Worm (Caenorhabditis elegans) whole organism, midembryonic: ENCODE data around the gene F59A6.13.

Source experiments
- T22C8.4 ChIP-seq: fragments of 200-800 bp; sonication (Bioruptor generic); IDR thresholded peaks from 2 replicates; pipeline ENCODE4 v1.3.6; 2022; ENCODE audit warnings: missing genetic modification characterization, missing compliant biosample characterization
- cog-1 ChIP-seq: sonication (generic microtip); optimal IDR thresholded peaks from 2 replicates; lab custom pipeline; 2016; ENCODE audit warnings: missing genetic modification characterization, missing compliant biosample characterization
- flt-1 ChIP-seq: fragments of 200-800 bp; sonication (Bioruptor generic); IDR thresholded peaks from 2 replicates; pipeline ENCODE4 v1.3.6; 2022; ENCODE audit warnings: missing genetic modification characterization, missing compliant biosample characterization
- klf-2 ChIP-seq: fragments of 200-800 bp; sonication (Bioruptor generic); conservative IDR thresholded peaks from 2 replicates; pipeline ENCODE4 v1.3.6; 2022; ENCODE audit warnings: missing genetic modification reagents, missing genetic modification characterization, missing compliant biosample characterization
- med-1 ChIP-seq: sonication (generic microtip); optimal IDR thresholded peaks from 2 replicates; lab custom pipeline; 2017; ENCODE audit warnings: missing genetic modification characterization, mild to moderate bottlenecking, missing compliant biosample characterization, antibody characterized with exemption, missing genetic modification reagents; ENCODE audit not compliant: insufficient read depth
- ref-1 ChIP-seq: fragments of 200-800 bp; sonication (Bioruptor generic); conservative IDR thresholded peaks from 2 replicates; pipeline ENCODE4 v1.3.6; 2022; ENCODE audit warnings: missing genetic modification reagents, missing genetic modification characterization, missing compliant biosample characterization
- tab-1 ChIP-seq: fragments of 200-800 bp; sonication (Bioruptor generic); IDR thresholded peaks from 2 replicates; pipeline ENCODE4 v1.3.6; 2022; ENCODE audit warnings: missing genetic modification characterization, missing compliant biosample characterization
- ztf-23 ChIP-seq: fragments of 200-800 bp; sonication (Bioruptor generic); IDR thresholded peaks from 2 replicates; pipeline ENCODE4 v1.3.6; 2022; ENCODE audit warnings: missing genetic modification reagents, missing genetic modification characterization, missing compliant biosample characterization
- ztf-29 ChIP-seq: fragments of 200-800 bp; sonication (Bioruptor generic); IDR thresholded peaks from 2 replicates; pipeline ENCODE4 v1.3.6; 2022; ENCODE audit warnings: missing genetic modification reagents, missing genetic modification characterization, missing compliant biosample characterization

- TF ChIP-seq T22C8.4 (GFP tag; lab: Robert Waterston, UW) (no peak), klf-2 (GFP tag; lab: Robert Waterston, UW) (no peak), med-1 (no peak), cog-1 (no peak), ref-1 (GFP tag; lab: Robert Waterston, UW) (no peak), flt-1 (no peak), ztf-29 (GFP tag; lab: Robert Waterston, UW) (no peak), tab-1 (GFP tag; lab: Robert Waterston, UW) (no peak), ztf-23 (GFP tag; lab: Robert Waterston, UW) (no peak)
These were observed 40.8 kb upstream of the F59A6.13 start for ce11 chrII:4981682-4982404.
